Worm (Caenorhabditis elegans) whole organism, L1 larva: ENCODE measurements around the gene F13H8.11.

Experiments
- aly-2 ChIP-seq: fragments of 150-350 bp; optimal IDR thresholded peaks from 2 replicates; lab custom pipeline; 2014; ENCODE audit warnings: missing biosample characterization, missing genetic modification characterization
- ceh-82 ChIP-seq, 3 experiments: fragments of 150-350 bp in 1 of 3; sonication (generic microtip) in 2 of 3; optimal IDR thresholded peaks; 2 replicates each; lab custom pipeline; 2014 to 2017; ENCODE audit warnings: missing biosample characterization in 3 of 3, missing genetic modification characterization in 3 of 3
- elt-3 ChIP-seq, 6 experiments: fragments of 150-350 bp in 1 of 6; sonication (generic microtip); optimal IDR thresholded peaks; 2 replicates each; lab custom pipeline; 2017 to 2018; ENCODE audit warnings: missing biosample characterization in 6 of 6, missing genetic modification characterization in 6 of 6, inconsistent platforms in 1 of 6
- lin-15B ChIP-seq: fragments of 150-350 bp; sonication (generic microtip); optimal IDR thresholded peaks from 3 replicates; lab custom pipeline; 2014; ENCODE audit warnings: missing biosample characterization, missing genetic modification characterization
- mep-1 ChIP-seq: fragments of 150-350 bp; optimal IDR thresholded peaks from 2 replicates; lab custom pipeline; 2014; ENCODE audit warnings: missing biosample characterization, missing genetic modification characterization
- pqm-1 ChIP-seq: sonication (generic microtip); optimal IDR thresholded peaks from 3 replicates; lab custom pipeline; 2017; ENCODE audit warnings: missing biosample characterization, missing genetic modification characterization
- sox-4 ChIP-seq: sonication (generic microtip); optimal IDR thresholded peaks from 2 replicates; lab custom pipeline; 2016; ENCODE audit warnings: missing genetic modification characterization, missing compliant biosample characterization
- unc-130 ChIP-seq: fragments of 150-350 bp; optimal IDR thresholded peaks from 2 replicates; lab custom pipeline; 2017; ENCODE audit warnings: missing biosample characterization, missing genetic modification characterization, inconsistent platforms
- unc-62 ChIP-seq: fragments of 150-350 bp; optimal IDR thresholded peaks from 2 replicates; lab custom pipeline; 2014; ENCODE audit warnings: missing biosample characterization, missing genetic modification reagents, missing genetic modification characterization
- unc-86 ChIP-seq: sonication (generic microtip); optimal IDR thresholded peaks from 2 replicates; lab custom pipeline; 2016; ENCODE audit warnings: missing genetic modification characterization, missing compliant biosample characterization
- unc-98 ChIP-seq: fragments of 200-800 bp; sonication (Bioruptor generic); IDR thresholded peaks from 2 replicates; pipeline ENCODE4 v1.3.6; 2022; ENCODE audit warnings: missing genetic modification characterization, missing compliant biosample characterization
- zip-4 ChIP-seq: fragments of 200-800 bp; sonication (Bioruptor generic); optimal IDR thresholded peaks from 2 replicates; lab custom pipeline; 2018; ENCODE audit warnings: mild to moderate bottlenecking, missing genetic modification characterization, moderate library complexity, missing compliant biosample characterization

DNA sequence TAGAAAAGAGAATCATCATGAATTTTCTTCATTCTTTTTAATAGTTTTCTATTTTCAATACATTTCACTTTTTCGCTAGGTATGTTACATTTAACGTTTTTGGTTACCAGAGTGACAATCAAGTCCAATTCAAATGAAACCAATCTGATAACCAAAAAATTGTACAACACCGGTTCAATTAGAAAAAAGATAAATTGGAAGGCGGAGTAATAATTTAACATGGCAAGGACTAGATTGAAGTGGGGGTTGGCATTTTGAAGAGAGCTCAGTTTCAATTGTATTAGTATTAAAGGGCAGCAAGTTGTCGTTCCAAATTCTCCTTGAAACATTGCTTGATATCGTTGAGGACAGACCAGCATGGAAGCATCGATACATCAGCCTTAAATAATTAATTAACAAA, 7.1 kb downstream of the F13H8.11 start:
- TF ChIP-seq unc-86 (no peak), elt-3 (tag; optimal IDR thresholded peaks at IDR 0.05; lab: Kevin White, UChicago) (no peak), sox-4 (no peak), mep-1 (tag; lab: Kevin White, UChicago) (no peak), zip-4 (no peak), unc-62 (GFP tag; lab: Kevin White, UChicago) (no peak), unc-98 (GFP tag; lab: Robert Waterston, UW) (no peak), pqm-1 (tag; lab: Kevin White, UChicago) (no peak), unc-130 (tag; lab: Kevin White, UChicago) (no peak), aly-2 (tag; lab: Kevin White, UChicago) (no peak), lin-15B (tag; lab: Kevin White, UChicago) (no peak), ceh-82 (tag; optimal IDR thresholded peaks at IDR 0.05; lab: Kevin White, UChicago) (no peak)
